Fruit fly (Drosophila melanogaster) whole organism, prepupa: ENCODE measurements around the gene Teh4.

Experiments used
- CG11294 ChIP-seq: fragments of 200-800 bp; sonication (Bioruptor generic); IDR thresholded peaks from 2 replicates; pipeline ENCODE4 v1.3.6; 2022; ENCODE audit warnings: missing biosample characterization, missing genetic modification characterization
- CG16779 ChIP-seq: fragments of 200-800 bp; sonication (Bioruptor generic); optimal IDR thresholded peaks from 3 replicates; lab custom pipeline; 2017; ENCODE audit warnings: missing biosample characterization, mild to moderate bottlenecking, missing genetic modification characterization
- CG6163 ChIP-seq: fragments of 200-800 bp; sonication (Bioruptor generic); IDR thresholded peaks from 3 replicates; pipeline ENCODE4 v1.3.6; 2022; ENCODE audit warnings: missing biosample characterization, missing genetic modification characterization
- Eip93F ChIP-seq: fragments of 200-800 bp; sonication (Bioruptor generic); optimal IDR thresholded peaks from 2 replicates; lab custom pipeline; 2016; ENCODE audit warnings: missing biosample characterization, mild to moderate bottlenecking, missing genetic modification characterization
- Ets21C ChIP-seq: fragments of 200-800 bp; sonication (Bioruptor generic); optimal IDR thresholded peaks from 3 replicates; lab custom pipeline; 2016; ENCODE audit warnings: missing biosample characterization, missing genetic modification characterization
- Lpt ChIP-seq: fragments of 200-800 bp; sonication (Bioruptor generic); optimal IDR thresholded peaks from 3 replicates; lab custom pipeline; 2016; ENCODE audit warnings: missing biosample characterization, missing genetic modification characterization
- Met ChIP-seq: fragments of 200-800 bp; sonication (Bioruptor generic); optimal IDR thresholded peaks from 3 replicates; lab custom pipeline; 2016; ENCODE audit warnings: missing biosample characterization, missing genetic modification characterization
- achi ChIP-seq: fragments of 200-800 bp; sonication (Bioruptor generic); optimal IDR thresholded peaks from 3 replicates; lab custom pipeline; 2016; ENCODE audit warnings: missing biosample characterization, missing genetic modification characterization
- esn ChIP-seq: fragments of 200-800 bp; sonication (Bioruptor generic); optimal IDR thresholded peaks from 2 replicates; lab custom pipeline; 2016; ENCODE audit warnings: missing biosample characterization, mild to moderate bottlenecking, missing genetic modification characterization, moderate library complexity
- svp ChIP-seq: fragments of 200-800 bp; sonication (Bioruptor generic); peaks from one replicate; lab custom pipeline; 2016; ENCODE audit warnings: missing biosample characterization, missing genetic modification characterization

DNA sequence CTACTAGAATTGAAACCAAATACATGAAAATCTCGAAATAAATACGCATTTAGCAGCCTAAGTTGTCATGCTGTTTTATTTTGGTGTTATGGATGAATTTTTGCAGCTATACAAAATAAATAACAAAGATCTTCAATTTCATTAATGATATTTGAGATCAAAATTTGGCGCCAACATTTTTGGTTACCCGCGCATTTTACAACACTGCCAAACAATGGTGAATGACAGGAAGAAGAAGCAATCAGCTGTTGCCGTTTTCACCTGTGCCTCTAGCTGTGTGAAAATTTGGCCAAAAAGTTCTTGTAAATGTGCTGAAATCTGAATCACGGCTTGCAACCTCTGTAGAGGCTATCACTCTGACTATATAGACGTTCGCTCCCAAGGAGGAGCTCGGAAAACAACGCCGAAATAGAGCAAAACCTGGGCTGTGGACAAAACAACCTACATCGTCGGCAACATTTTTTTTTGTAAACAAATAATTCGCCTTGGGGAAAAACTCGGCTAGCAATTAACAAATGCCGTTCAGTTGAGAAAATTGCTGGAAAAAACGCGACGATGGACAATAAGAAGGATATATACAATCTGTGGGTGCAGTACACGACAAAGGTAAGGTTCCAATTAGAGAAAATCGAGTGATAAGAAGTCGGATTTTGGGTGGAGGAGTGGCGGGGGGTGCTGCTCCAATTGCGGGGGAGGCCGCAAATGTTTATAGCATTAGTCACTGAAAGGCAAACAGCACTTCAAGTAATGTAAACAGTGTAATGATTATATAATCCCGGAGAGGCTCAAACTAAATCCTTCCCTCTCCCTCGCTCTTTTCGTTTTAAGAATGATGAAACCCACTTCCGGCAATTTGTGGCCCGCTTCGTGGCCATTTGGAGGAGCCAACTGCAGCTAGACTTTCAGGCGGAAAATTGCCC is 15.9 kb upstream of the Teh4 start, which contains the start of gene CG43367:
- TF ChIP-seq Eip93F (GFP tag; lab: Kevin White, UChicago): no peak
- no peak for TF ChIP-seq Ets21C (GFP tag; lab: Kevin White, UChicago)
- no peak for TF ChIP-seq CG11294 (GFP tag; lab: Robert Waterston, UW)
- no peak for TF ChIP-seq CG6163 (GFP tag; lab: Robert Waterston, UW)
- no peak for TF ChIP-seq CG16779 (tag; lab: Kevin White, UChicago)
- no peak for TF ChIP-seq Lpt (GFP tag; lab: Kevin White, UChicago)
- TF ChIP-seq Met (GFP tag; lab: Kevin White, UChicago): no peak
- TF ChIP-seq achi: no peak
- TF ChIP-seq svp (GFP tag; lab: Kevin White, UChicago): no peak
- TF ChIP-seq esn (GFP tag; lab: Kevin White, UChicago): no peak
